Comparison of ENCODE assay signal across 2 fruit fly cellular contexts in genomic region chr2L:4093728-4094324, dm6.
TF ChIP-seq lines count a peak whose summit lies in the region.

No protein-coding gene starts in this region.

TF ChIP-seq in whole organism, embryonic, 481 proteins besides CTCF, POLR2A, EP300 and RAD21 (continued from another document and continues in another):
- TF ChIP-seq hkb (optimal IDR thresholded peaks at IDR 0.05; lab: Kevin White, UChicago), result no peak
- TF ChIP-seq hkb (GFP tag; IDR thresholded peaks at IDR 0.05; lab: Robert Waterston, UW), result peak; percentile 76
- peak; percentile 58 for TF ChIP-seq maf-S (GFP tag; optimal IDR thresholded peaks at IDR 0.05; lab: Kevin White, UChicago)
- TF ChIP-seq Elba2 (GFP tag; optimal IDR thresholded peaks at IDR 0.05; lab: Kevin White, UChicago), result no peak
- TF ChIP-seq pros (GFP tag; optimal IDR thresholded peaks at IDR 0.05; lab: Kevin White, UChicago), result no peak
- peak; percentile 74 for TF ChIP-seq CG10366 (GFP tag; IDR thresholded peaks at IDR 0.05; lab: Robert Waterston, UW)
- TF ChIP-seq Dbx (GFP tag; IDR thresholded peaks at IDR 0.05; lab: Robert Waterston, UW), result peak; percentile 77
- peak; percentile 2 for TF ChIP-seq CG15011 (GFP tag; optimal IDR thresholded peaks at IDR 0.05; lab: Kevin White, UChicago)
- peak; percentile 16 for TF ChIP-seq nom (GFP tag; optimal IDR thresholded peaks at IDR 0.05; lab: Kevin White, UChicago)
- peak; percentile 63 for TF ChIP-seq CG10267 (tag; optimal IDR thresholded peaks at IDR 0.05; lab: Kevin White, UChicago)
- TF ChIP-seq CG12659 (GFP tag; optimal IDR thresholded peaks at IDR 0.05; lab: Kevin White, UChicago), result peak; percentile 48
- no peak for TF ChIP-seq bigmax (GFP tag; optimal IDR thresholded peaks at IDR 0.05; lab: Kevin White, UChicago)
- peak; percentile 42 for TF ChIP-seq eyg (GFP tag; optimal IDR thresholded peaks at IDR 0.05; lab: Kevin White, UChicago)
- TF ChIP-seq nmo (GFP tag; optimal IDR thresholded peaks at IDR 0.05; lab: Kevin White, UChicago), result peak; percentile 74
- no peak for TF ChIP-seq sima (GFP tag; optimal IDR thresholded peaks at IDR 0.05; lab: Kevin White, UChicago)
- peak; percentile 36 for TF ChIP-seq Deaf1 (tag; optimal IDR thresholded peaks at IDR 0.05; lab: Kevin White, UChicago)
- peak; percentile 79 for TF ChIP-seq unpg (GFP tag; optimal IDR thresholded peaks at IDR 0.05; lab: Kevin White, UChicago)
- peak; percentile 14 for TF ChIP-seq CG10274 (GFP tag; optimal IDR thresholded peaks at IDR 0.05; lab: Kevin White, UChicago)
- TF ChIP-seq Trl (optimal IDR thresholded peaks at IDR 0.05; lab: Kevin White, UChicago), result no peak
- TF ChIP-seq Trl (GFP tag; optimal IDR thresholded peaks at IDR 0.05; lab: Kevin White, UChicago), result peak; percentile 60
- TF ChIP-seq Oaz (GFP tag; IDR thresholded peaks at IDR 0.05; lab: Robert Waterston, UW), result peak; percentile 41; the same call in 1 of the 2 replicates
- TF ChIP-seq HLH54F (GFP tag; optimal IDR thresholded peaks at IDR 0.05; lab: Kevin White, UChicago), result peak; percentile 73
- TF ChIP-seq CG11695 (GFP tag; IDR thresholded peaks at IDR 0.05; lab: Robert Waterston, UW), result peak; percentile 79
- TF ChIP-seq corto (GFP tag; optimal IDR thresholded peaks at IDR 0.05; lab: Kevin White, UChicago), result no peak
- no peak for TF ChIP-seq Dfd (GFP tag; optimal IDR thresholded peaks at IDR 0.05; lab: Kevin White, UChicago)
- no peak for TF ChIP-seq exex (tag; optimal IDR thresholded peaks at IDR 0.05; lab: Kevin White, UChicago)
- TF ChIP-seq emc (GFP tag; optimal IDR thresholded peaks at IDR 0.05; lab: Kevin White, UChicago), result no peak
- no peak for TF ChIP-seq hb (GFP tag; IDR thresholded peaks at IDR 0.05; lab: Robert Waterston, UW; ENCODE audit: partially characterized antibody)
- TF ChIP-seq CG17912 (GFP tag; optimal IDR thresholded peaks at IDR 0.05; lab: Kevin White, UChicago), result no peak
- TF ChIP-seq Pdp1 (GFP tag; optimal IDR thresholded peaks at IDR 0.05; lab: Kevin White, UChicago), result peak; percentile 71 to 75
- TF ChIP-seq CG12219 (GFP tag; optimal IDR thresholded peaks at IDR 0.05; lab: Kevin White, UChicago), result peak; percentile 73
- peak; percentile 81 for TF ChIP-seq CG10979 (tag; optimal IDR thresholded peaks at IDR 0.05; lab: Kevin White, UChicago)
- TF ChIP-seq crc (GFP tag; optimal IDR thresholded peaks at IDR 0.05; lab: Kevin White, UChicago), result peak; percentile 65
- TF ChIP-seq amos (GFP tag; IDR thresholded peaks at IDR 0.05; lab: Robert Waterston, UW; ENCODE audit: partially characterized antibody), result no peak
- peak; percentile 74 for TF ChIP-seq ems (GFP tag; optimal IDR thresholded peaks at IDR 0.05; lab: Kevin White, UChicago)
- TF ChIP-seq CG8944 (GFP tag; optimal IDR thresholded peaks at IDR 0.05; lab: Kevin White, UChicago), result peak; percentile 78
- no peak for TF ChIP-seq zen2 (GFP tag; IDR thresholded peaks at IDR 0.05; lab: Robert Waterston, UW; ENCODE audit: partially characterized antibody)
- TF ChIP-seq CG17829 (tag; optimal IDR thresholded peaks at IDR 0.05; lab: Kevin White, UChicago), result peak; percentile 69
- TF ChIP-seq fd102C (GFP tag; optimal IDR thresholded peaks at IDR 0.05; lab: Kevin White, UChicago), result no peak
- TF ChIP-seq CG12942 (GFP tag; optimal IDR thresholded peaks at IDR 0.05; lab: Kevin White, UChicago), result peak; percentile 60
- peak; percentile 80 for TF ChIP-seq CG14014 (GFP tag; IDR thresholded peaks at IDR 0.05; lab: Robert Waterston, UW)
- peak; percentile 78 for TF ChIP-seq Hsf (GFP tag; optimal IDR thresholded peaks at IDR 0.05; lab: Kevin White, UChicago)
- TF ChIP-seq Hr51 (GFP tag; optimal IDR thresholded peaks at IDR 0.05; lab: Kevin White, UChicago), result peak; percentile 55 to 79
- no peak for TF ChIP-seq chinmo (GFP tag; IDR thresholded peaks at IDR 0.05; lab: Robert Waterston, UW; ENCODE audit: partially characterized antibody)
- peak; percentile 85 for TF ChIP-seq CG32532 (GFP tag; IDR thresholded peaks at IDR 0.05; lab: Robert Waterston, UW)
- peak; percentile 48 for TF ChIP-seq ab (GFP tag; optimal IDR thresholded peaks at IDR 0.05; lab: Kevin White, UChicago)
- peak; percentile 64 for TF ChIP-seq CG31224 (GFP tag; IDR thresholded peaks at IDR 0.05; lab: Robert Waterston, UW)
- TF ChIP-seq ase (GFP tag; IDR thresholded peaks at IDR 0.05; lab: Robert Waterston, UW), result peak; percentile 81
- peak; percentile 64 for TF ChIP-seq bcd (GFP tag; optimal IDR thresholded peaks at IDR 0.05; lab: Kevin White, UChicago)
- TF ChIP-seq ap (GFP tag; IDR thresholded peaks at IDR 0.05; lab: Robert Waterston, UW), result peak; percentile 62; the same call in 1 of the 2 replicates
- peak; percentile 29 for TF ChIP-seq salm (tag; optimal IDR thresholded peaks at IDR 0.05; lab: Kevin White, UChicago)
- peak; percentile 63 for TF ChIP-seq repo (GFP tag; optimal IDR thresholded peaks at IDR 0.05; lab: Kevin White, UChicago)
- TF ChIP-seq MTF-1 (GFP tag; optimal IDR thresholded peaks at IDR 0.05; lab: Kevin White, UChicago; ENCODE audit: borderline replicate concordance), result peak; percentile 43
- peak; percentile 47; the same call in 1 of the 2 replicates for TF ChIP-seq CG4404 (GFP tag; IDR thresholded peaks at IDR 0.05; lab: Robert Waterston, UW)
- peak; percentile 79 for TF ChIP-seq CG11504 (tag; optimal IDR thresholded peaks at IDR 0.05; lab: Kevin White, UChicago)
- TF ChIP-seq CG13894 (tag; optimal IDR thresholded peaks at IDR 0.05; lab: Kevin White, UChicago), result no peak
- TF ChIP-seq CG8089 (GFP tag; optimal IDR thresholded peaks at IDR 0.05; lab: Kevin White, UChicago), result peak; percentile 64
- TF ChIP-seq HLHmδ (GFP tag; optimal IDR thresholded peaks at IDR 0.05; lab: Kevin White, UChicago), result no peak
- TF ChIP-seq tio (GFP tag; optimal IDR thresholded peaks at IDR 0.05; lab: Kevin White, UChicago), result peak; percentile 65
- peak; percentile 63 for TF ChIP-seq tap (tag; optimal IDR thresholded peaks at IDR 0.05; lab: Kevin White, UChicago)
- peak; percentile 42; the same call in 1 of the 3 replicates for TF ChIP-seq so (GFP tag; IDR thresholded peaks at IDR 0.05; lab: Robert Waterston, UW)
- TF ChIP-seq CG18619 (GFP tag; optimal IDR thresholded peaks at IDR 0.05; lab: Kevin White, UChicago), result peak; percentile 61
- TF ChIP-seq vfl (GFP tag; optimal IDR thresholded peaks at IDR 0.05; lab: Kevin White, UChicago), result peak; percentile 11
- TF ChIP-seq CG4282 (GFP tag; optimal IDR thresholded peaks at IDR 0.05; lab: Kevin White, UChicago), result peak; percentile 55
- peak; percentile 60; the same call in 1 of the 2 replicates for TF ChIP-seq CG17612 (GFP tag; IDR thresholded peaks at IDR 0.05; lab: Robert Waterston, UW)

TF ChIP-seq in whole organism, prepupa, 60 proteins besides CTCF, POLR2A, EP300 and RAD21 (continued from another document):
- TF ChIP-seq CG7368 (GFP tag; optimal IDR thresholded peaks at IDR 0.05; lab: Kevin White, UChicago), result peak; percentile 2
- TF ChIP-seq Ets21C (GFP tag; optimal IDR thresholded peaks at IDR 0.05; lab: Kevin White, UChicago), result no peak
- peak; percentile 47 for TF ChIP-seq CG8632 (GFP tag; optimal IDR thresholded peaks at IDR 0.05; lab: Kevin White, UChicago)
- TF ChIP-seq CG11762 (GFP tag; optimal IDR thresholded peaks at IDR 0.05; lab: Kevin White, UChicago; ENCODE audit: insufficient read depth), result peak; percentile 50
- peak; percentile 73 for TF ChIP-seq dac (GFP tag; optimal IDR thresholded peaks at IDR 0.05; lab: Kevin White, UChicago)
- no peak for TF ChIP-seq Hr38 (GFP tag; optimal IDR thresholded peaks at IDR 0.05; lab: Kevin White, UChicago)
- peak; percentile 30 for TF ChIP-seq svp (GFP tag; lab: Kevin White, UChicago)
- peak; percentile 65 for TF ChIP-seq CG16779 (tag; optimal IDR thresholded peaks at IDR 0.05; lab: Kevin White, UChicago)
- TF ChIP-seq lz (GFP tag; optimal IDR thresholded peaks at IDR 0.05; lab: Kevin White, UChicago), result peak; percentile 32
- TF ChIP-seq Eip78C (GFP tag; lab: Kevin White, UChicago), result peak; percentile 94
- peak; percentile 75 for TF ChIP-seq CG3032 (tag; optimal IDR thresholded peaks at IDR 0.05; lab: Kevin White, UChicago)
- TF ChIP-seq Sox102F (GFP tag; optimal IDR thresholded peaks at IDR 0.05; lab: Kevin White, UChicago), result no peak
- TF ChIP-seq CG6163 (GFP tag; IDR thresholded peaks at IDR 0.05; lab: Robert Waterston, UW), result peak; percentile 92
- TF ChIP-seq OdsH (GFP tag; optimal IDR thresholded peaks at IDR 0.05; lab: Kevin White, UChicago), result peak; percentile 81
- TF ChIP-seq CG8119 (GFP tag; IDR thresholded peaks at IDR 0.05; lab: Robert Waterston, UW), result peak; percentile 91
- TF ChIP-seq ss (GFP tag; optimal IDR thresholded peaks at IDR 0.05; lab: Kevin White, UChicago), result peak; percentile 50 to 66
- TF ChIP-seq Hr39 (GFP tag; optimal IDR thresholded peaks at IDR 0.05; lab: Kevin White, UChicago), result peak; percentile 25
- TF ChIP-seq CG10669 (GFP tag; optimal IDR thresholded peaks at IDR 0.05; lab: Kevin White, UChicago), result peak; percentile 82
- TF ChIP-seq vri (GFP tag; optimal IDR thresholded peaks at IDR 0.05; lab: Kevin White, UChicago), result no peak
- peak; percentile 85 for TF ChIP-seq Ets96B (tag; optimal IDR thresholded peaks at IDR 0.05; lab: Kevin White, UChicago)
- peak; percentile 68 for TF ChIP-seq CG6808 (GFP tag; optimal IDR thresholded peaks at IDR 0.05; lab: Kevin White, UChicago)
- TF ChIP-seq fd85E (GFP tag; optimal IDR thresholded peaks at IDR 0.05; lab: Kevin White, UChicago), result no peak
- TF ChIP-seq CG6276 (GFP tag; optimal IDR thresholded peaks at IDR 0.05; lab: Kevin White, UChicago), result peak; percentile 76
- peak; percentile 21 for TF ChIP-seq CG8319 (GFP tag; optimal IDR thresholded peaks at IDR 0.05; lab: Kevin White, UChicago)
- TF ChIP-seq eg (GFP tag; IDR thresholded peaks at IDR 0.05; lab: Robert Waterston, UW), result peak; percentile 87
- TF ChIP-seq CG9139 (GFP tag; optimal IDR thresholded peaks at IDR 0.05; lab: Kevin White, UChicago), result peak; percentile 32
- peak; percentile 82 for TF ChIP-seq Hr4 (GFP tag; optimal IDR thresholded peaks at IDR 0.05; lab: Kevin White, UChicago)
- no peak for TF ChIP-seq CG6854 (GFP tag; optimal IDR thresholded peaks at IDR 0.05; lab: Kevin White, UChicago)
- TF ChIP-seq net (GFP tag; optimal IDR thresholded peaks at IDR 0.05; lab: Kevin White, UChicago), result peak; percentile 76
- TF ChIP-seq CG6792 (GFP tag; optimal IDR thresholded peaks at IDR 0.05; lab: Kevin White, UChicago), result peak; percentile 64
- TF ChIP-seq salr (GFP tag; optimal IDR thresholded peaks at IDR 0.05; lab: Kevin White, UChicago), result peak; percentile 55 to 84
- TF ChIP-seq Blimp-1 (GFP tag; optimal IDR thresholded peaks at IDR 0.05; lab: Kevin White, UChicago), result no peak
- TF ChIP-seq acj6 (GFP tag; optimal IDR thresholded peaks at IDR 0.05; lab: Kevin White, UChicago), result peak; percentile 78
- TF ChIP-seq CG11902 (GFP tag; optimal IDR thresholded peaks at IDR 0.05; lab: Kevin White, UChicago), result no peak
- TF ChIP-seq Lpt (GFP tag; optimal IDR thresholded peaks at IDR 0.05; lab: Kevin White, UChicago), result peak; percentile 86
- TF ChIP-seq Eip75B (GFP tag; optimal IDR thresholded peaks at IDR 0.05; lab: Kevin White, UChicago), result peak; percentile 80
- TF ChIP-seq CG4318 (GFP tag; optimal IDR thresholded peaks at IDR 0.05; lab: Kevin White, UChicago), result peak; percentile 75
